Fruit fly (Drosophila melanogaster): ENCODE measurements around the gene rdgB.

rdgB gene

dm6 chrX:13744599-13745052, 17.9 kb upstream of the rdgB start, which contains the start of gene Grip91 (continued):
- TF ChIP-seq dmrt99B (tag; optimal IDR thresholded peaks at IDR 0.05) (no peak), CG2889 (GFP tag; IDR thresholded peaks at IDR 0.05) (no peak), CoRest (tag; optimal IDR thresholded peaks at IDR 0.05) (peak; percentile 46), jigr1 (GFP tag; IDR thresholded peaks at IDR 0.05) (no peak), CG4328 (GFP tag; optimal IDR thresholded peaks at IDR 0.05) (no peak), onecut (GFP tag; IDR thresholded peaks at IDR 0.05) (no peak), CG18476 (GFP tag; optimal IDR thresholded peaks at IDR 0.05) (no peak), CG10565 (GFP tag; optimal IDR thresholded peaks at IDR 0.05) (no peak), grau (tag; optimal IDR thresholded peaks at IDR 0.05) (peak; percentile 6), CG14667 (GFP tag; IDR thresholded peaks at IDR 0.05) (no peak), CG11723 (GFP tag; optimal IDR thresholded peaks at IDR 0.05) (no peak), Pdp1 (GFP tag; optimal IDR thresholded peaks at IDR 0.05) (peak in 1 of 2 experiments; percentile 36), Ada2b (GFP tag; IDR thresholded peaks at IDR 0.05) (no peak), exex (tag; optimal IDR thresholded peaks at IDR 0.05) (no peak), CG5180 (GFP tag; optimal IDR thresholded peaks at IDR 0.05) (no peak), CG2116 (GFP tag; optimal IDR thresholded peaks at IDR 0.05) (peak; percentile 49), CG30020 (tag; optimal IDR thresholded peaks at IDR 0.05) (peak; percentile 33), salm (tag; optimal IDR thresholded peaks at IDR 0.05) (no peak), kah (GFP tag; optimal IDR thresholded peaks at IDR 0.05) (no peak), CG31441 (GFP tag; IDR thresholded peaks at IDR 0.05) (no peak), CG8281 (tag; optimal IDR thresholded peaks at IDR 0.05) (no peak), zen2 (GFP tag; IDR thresholded peaks at IDR 0.05; ENCODE audit: partially characterized antibody) (no peak), CG8924 (tag; optimal IDR thresholded peaks at IDR 0.05) (peak; percentile 35), CG10462 (GFP tag; optimal IDR thresholded peaks at IDR 0.05) (no peak), al (GFP tag; IDR thresholded peaks at IDR 0.05) (no peak), slbo (GFP tag; IDR thresholded peaks at IDR 0.05) (peak; percentile 21; the same call in 1 of the 2 replicates), CG9797 (GFP tag; optimal IDR thresholded peaks at IDR 0.05) (peak; percentile 87), CG9727 (GFP tag; optimal IDR thresholded peaks at IDR 0.05) (peak; percentile 18), insv (GFP tag; optimal IDR thresholded peaks at IDR 0.05) (peak in 1 of 2 experiments; percentile 19), PHDP (tag; optimal IDR thresholded peaks at IDR 0.05) (no peak), CG34224 (GFP tag; IDR thresholded peaks at IDR 0.05; ENCODE audit: partially characterized antibody) (peak; percentile 42; the same call in 1 of the 3 replicates), en (GFP tag; optimal IDR thresholded peaks at IDR 0.05) (no peak), Asciz (GFP tag; optimal IDR thresholded peaks at IDR 0.05) (no peak), knrl (GFP tag; IDR thresholded peaks at IDR 0.05; ENCODE audit: partially characterized antibody) (0 out of 3 replicates have a peak, but pooled peaks have one; percentile 50), BtbVII (GFP tag; optimal IDR thresholded peaks at IDR 0.05) (no peak), Usf (GFP tag; optimal IDR thresholded peaks at IDR 0.05) (no peak), CG14860 (GFP tag; IDR thresholded peaks at IDR 0.05; ENCODE audit: partially characterized antibody) (no peak), CG8944 (GFP tag; optimal IDR thresholded peaks at IDR 0.05) (no peak), Eip74EF (GFP tag; optimal IDR thresholded peaks at IDR 0.05) (no peak), CG1792 (GFP tag; optimal IDR thresholded peaks at IDR 0.05) (no peak), CG3065 (GFP tag; optimal IDR thresholded peaks at IDR 0.05) (no peak), dysf (GFP tag; IDR thresholded peaks at IDR 0.05) (no peak), CG13287 (GFP tag; IDR thresholded peaks at IDR 0.05; ENCODE audit: partially characterized antibody) (peak; percentile 54; the same call in 1 of the 2 replicates), CG10267 (tag; optimal IDR thresholded peaks at IDR 0.05) (peak; percentile 18), zf30C (GFP tag; optimal IDR thresholded peaks at IDR 0.05) (no peak), CG9437 (GFP tag; optimal IDR thresholded peaks at IDR 0.05) (no peak), CG10543 (GFP tag; optimal IDR thresholded peaks at IDR 0.05) (no peak), CG6791 (GFP tag; IDR thresholded peaks at IDR 0.05; ENCODE audit: partially characterized antibody) (no peak), schlank (tag; optimal IDR thresholded peaks at IDR 0.05) (no peak)
